Fruit fly (Drosophila melanogaster): ENCODE measurements around the gene CG33920.

dm6 chr3R:31062344-31062964 is 17.5 kb upstream of the CG33920 start:
- TF ChIP-seq Sin3A (optimal IDR thresholded peaks at IDR 0.05) (no peak), ttk (optimal IDR thresholded peaks at IDR 0.05) (no peak), h (optimal IDR thresholded peaks at IDR 0.05) (no peak), psq (optimal IDR thresholded peaks at IDR 0.05) (no peak)
